Fruit fly (Drosophila melanogaster): ENCODE results near the gene Rb97D.

DNA sequence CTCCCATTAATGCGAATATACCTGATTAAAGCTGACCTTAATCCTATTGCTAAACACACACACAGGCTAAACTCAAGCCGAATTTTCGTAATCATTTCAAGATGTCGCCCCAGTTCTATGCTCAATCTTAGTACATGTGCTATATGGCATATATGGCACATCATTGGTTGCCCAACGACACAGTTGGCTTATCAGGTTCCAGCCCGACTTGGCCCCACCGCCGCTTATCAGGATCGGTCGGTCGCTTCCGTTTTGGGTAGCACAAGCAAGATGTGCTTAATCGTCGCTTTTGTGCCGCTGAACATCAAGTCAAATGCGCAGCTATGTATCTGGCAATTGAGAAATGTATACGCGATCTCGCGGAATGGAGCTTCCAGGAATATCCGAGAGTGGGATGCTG lies 4.5 kb downstream of the Rb97D start:
- no peak for TF ChIP-seq cnc (optimal IDR thresholded peaks at IDR 0.05)
- no peak for TF ChIP-seq CG14711 (tag; optimal IDR thresholded peaks at IDR 0.05)
- TF ChIP-seq Clk (GFP tag; optimal IDR thresholded peaks at IDR 0.05) = no peak
- no peak for TF ChIP-seq cic (GFP tag; optimal IDR thresholded peaks at IDR 0.05)
- no peak for TF ChIP-seq pad (GFP tag; optimal IDR thresholded peaks at IDR 0.05)
- TF ChIP-seq kay (GFP tag; ENCODE audit: borderline replicate concordance) = no peak
- TF ChIP-seq CG1620 (GFP tag; optimal IDR thresholded peaks at IDR 0.05) = no peak
- no peak for TF ChIP-seq tj (GFP tag; optimal IDR thresholded peaks at IDR 0.05)
- TF ChIP-seq CG12768 (GFP tag; optimal IDR thresholded peaks at IDR 0.05) = no peak
- no peak for TF ChIP-seq Hr96 (GFP tag; optimal IDR thresholded peaks at IDR 0.05)
- TF ChIP-seq ovo (GFP tag; optimal IDR thresholded peaks at IDR 0.05) = no peak
- TF ChIP-seq bab1 (GFP tag; optimal IDR thresholded peaks at IDR 0.05) = no peak
- no peak for TF ChIP-seq Mnt (GFP tag; optimal IDR thresholded peaks at IDR 0.05)
- no peak for TF ChIP-seq toe (GFP tag; optimal IDR thresholded peaks at IDR 0.05)

Data from whole organism, adult.